Worm (Caenorhabditis elegans): ENCODE data around the gene cki-1.

Gene cki-1

DNA sequence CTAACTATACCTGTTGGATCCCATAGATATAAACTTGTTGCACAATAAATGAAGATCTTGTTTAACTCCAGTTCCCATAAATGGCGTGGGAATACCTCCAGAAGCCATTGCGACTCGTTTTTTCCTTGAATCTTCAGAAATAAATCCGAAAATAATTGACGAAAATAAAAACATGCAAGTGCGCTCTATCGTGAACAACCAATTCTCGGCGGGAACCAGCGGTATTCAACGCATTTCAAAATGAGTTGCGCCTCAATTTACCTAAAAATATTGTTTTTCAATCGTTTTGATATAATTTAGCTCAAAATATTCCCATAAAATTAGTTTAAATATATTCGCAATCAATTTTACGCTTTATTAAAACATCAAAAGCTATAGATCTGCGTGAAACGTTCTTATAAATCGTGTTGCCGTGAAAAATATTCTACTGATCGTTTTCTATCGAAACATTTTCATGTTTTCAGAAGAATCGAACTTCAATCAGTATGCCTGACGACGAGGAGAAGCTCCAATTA lies 29.9 kb upstream of the cki-1 start, which contains the start of the genes snpc-1.1 and spdl-1 (continued):
- TF ChIP-seq mef-2 (tag; optimal IDR thresholded peaks at IDR 0.05) (no peak), aha-1 (tag; optimal IDR thresholded peaks at IDR 0.05) (no peak), snu-23 (GFP tag; optimal IDR thresholded peaks at IDR 0.05) (peak; percentile 24), hlh-4 (tag; optimal IDR thresholded peaks at IDR 0.05) (no peak), zip-4 (GFP tag; optimal IDR thresholded peaks at IDR 0.05) (no peak), sox-4 (tag; optimal IDR thresholded peaks at IDR 0.05) (no peak), C34B4.2 (tag; optimal IDR thresholded peaks at IDR 0.05) (no peak), nhr-85 (tag) (peak; percentile 5), fkh-10 (GFP tag; optimal IDR thresholded peaks at IDR 0.05) (no peak), ceh-8 (GFP tag; optimal IDR thresholded peaks at IDR 0.05) (no peak), lsy-2 (tag; optimal IDR thresholded peaks at IDR 0.05) (peak in 1 of 2 experiments; percentile 65), lin-35 (GFP tag; optimal IDR thresholded peaks at IDR 0.05) (peak; percentile 67 to 91), fos-1 (tag; optimal IDR thresholded peaks at IDR 0.05) (no peak), unc-62 (GFP tag; optimal IDR thresholded peaks at IDR 0.05) (no peak), unc-86 (tag; optimal IDR thresholded peaks at IDR 0.05) (no peak), zag-1 (tag; optimal IDR thresholded peaks at IDR 0.05) (no peak), mdl-1 (tag; optimal IDR thresholded peaks at IDR 0.05) (peak in 1 of 2 experiments; percentile 7), irx-1 (tag; optimal IDR thresholded peaks at IDR 0.05) (no peak), nhr-28 (tag; optimal IDR thresholded peaks at IDR 0.05) (no peak), ets-5 (GFP tag; IDR thresholded peaks at IDR 0.05) (no peak), nhr-90 (tag; optimal IDR thresholded peaks at IDR 0.05; ENCODE audit: poor library complexity) (no peak), fkh-4 (tag; optimal IDR thresholded peaks at IDR 0.05; ENCODE audit: borderline replicate concordance) (no peak), Y116A8C.19 (tag; optimal IDR thresholded peaks at IDR 0.05; ENCODE audit: borderline replicate concordance) (no peak), tbx-2 (tag; optimal IDR thresholded peaks at IDR 0.05) (no peak), vab-15 (tag; optimal IDR thresholded peaks at IDR 0.05) (no peak), efl-1 (optimal IDR thresholded peaks at IDR 0.05) (peak; percentile 75 to 79), efl-1 (GFP tag; optimal IDR thresholded peaks at IDR 0.05 in 1 of 2) (peak; percentile 84 to 97), lir-3 (tag; optimal IDR thresholded peaks at IDR 0.05; ENCODE audit: poor library complexity) (no peak)

DNA sequence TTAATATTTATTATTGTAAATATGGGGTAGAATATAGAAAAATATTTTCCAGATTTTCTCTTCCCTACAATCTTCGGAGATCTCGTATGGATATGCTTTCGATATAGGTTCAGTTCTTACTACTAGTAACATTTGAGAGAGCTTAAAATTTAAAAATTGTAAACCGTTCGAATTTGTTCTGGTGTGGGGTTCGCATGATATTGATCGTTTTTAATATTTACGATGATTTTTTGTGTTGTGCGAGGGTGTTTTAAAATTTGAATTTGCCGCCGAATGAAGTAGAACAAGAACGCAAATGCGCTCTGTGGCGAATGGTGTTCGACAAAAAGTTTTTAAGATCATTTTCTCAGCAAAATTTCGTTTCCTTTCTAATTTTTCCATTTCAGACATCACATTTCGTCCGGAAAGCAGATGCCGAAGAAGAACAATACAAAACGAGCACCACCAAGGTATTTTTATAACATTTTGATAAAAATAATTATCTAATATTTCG lies 27.5 kb upstream of the cki-1 start, which contains the start of gene skr-17:
Gene skr-17, plus strand, starts transcription at position 51 of the 493 bp plus-strand sequence.
- TF ChIP-seq vab-15 (tag; optimal IDR thresholded peaks at IDR 0.05) (no peak), egl-13 (tag; optimal IDR thresholded peaks at IDR 0.05) (no peak), efl-1 (optimal IDR thresholded peaks at IDR 0.05) (peak; percentile 18 to 59), efl-1 (GFP tag; optimal IDR thresholded peaks at IDR 0.05 in 1 of 2) (peak in 1 of 2 experiments; percentile 23), unc-98 (GFP tag; IDR thresholded peaks at IDR 0.05) (no peak), swsn-7 (tag; optimal IDR thresholded peaks at IDR 0.05) (no peak), sptf-1 (tag; optimal IDR thresholded peaks at IDR 0.05) (no peak), dpl-1 (GFP tag; optimal IDR thresholded peaks at IDR 0.05) (peak in 1 of 3 experiments; percentile 33)

ce11 chrII:7789605-7790004 lies 21.4 kb upstream of the cki-1 start:
- no peak for TF ChIP-seq snu-23 (GFP tag; optimal IDR thresholded peaks at IDR 0.05)
- peak; percentile 31 for TF ChIP-seq lin-14 (GFP tag; optimal IDR thresholded peaks at IDR 0.05)
- no peak for TF ChIP-seq blmp-1 (tag; optimal IDR thresholded peaks at IDR 0.05)
- TF ChIP-seq dsc-1 (tag; optimal IDR thresholded peaks at IDR 0.05), result no peak
- no peak for TF ChIP-seq ceh-63 (GFP tag; optimal IDR thresholded peaks at IDR 0.05)
- no peak for TF ChIP-seq lin-15B (tag; optimal IDR thresholded peaks at IDR 0.05)
- peak; percentile 75 for TF ChIP-seq nhr-85 (tag)
- no peak for TF ChIP-seq xbp-1 (tag; optimal IDR thresholded peaks at IDR 0.05)
- TF ChIP-seq hlh-4 (tag; optimal IDR thresholded peaks at IDR 0.05), result no peak
- no peak for TF ChIP-seq irx-1 (tag; optimal IDR thresholded peaks at IDR 0.05)
- TF ChIP-seq nhr-71 (tag; optimal IDR thresholded peaks at IDR 0.05), result peak; percentile 14
- TF ChIP-seq elt-3 (tag; optimal IDR thresholded peaks at IDR 0.05), result peak in 1 of 6 experiments; percentile 63
- TF ChIP-seq F16B12.6 (tag; optimal IDR thresholded peaks at IDR 0.05), result no peak
- TF ChIP-seq mep-1 (tag; optimal IDR thresholded peaks at IDR 0.05), result no peak

Data from whole organism, L1 larva.